Fruit fly (Drosophila melanogaster) whole organism, embryonic: ENCODE measurements around the gene MED14.
A peak's percentile ranks its signal among the peaks of the same experiment; 100 is the strongest.

Experiments
- BtbVII ChIP-seq: fragments of 200-800 bp; sonication (Bioruptor generic); optimal IDR thresholded peaks from 3 replicates; lab custom pipeline; 2017; ENCODE audit warnings: missing biosample characterization, mild to moderate bottlenecking, missing genetic modification characterization
- CG10267 ChIP-seq: fragments of 200-800 bp; sonication (Bioruptor generic); optimal IDR thresholded peaks from 2 replicates; lab custom pipeline; 2018; ENCODE audit warnings: missing biosample characterization, mild to moderate bottlenecking, missing genetic modification characterization, moderate library complexity
- CG12744 ChIP-seq: fragments of 200-800 bp; sonication (Bioruptor generic); optimal IDR thresholded peaks from 2 replicates; lab custom pipeline; 2016; ENCODE audit warnings: missing biosample characterization, missing genetic modification characterization
- CG12769 ChIP-seq: fragments of 200-800 bp; sonication (Bioruptor generic); optimal IDR thresholded peaks from 2 replicates; lab custom pipeline; 2019; ENCODE audit warnings: missing biosample characterization, mild to moderate bottlenecking, missing genetic modification characterization, moderate library complexity
- CG14014 ChIP-seq: fragments of 200-800 bp; sonication (Bioruptor generic); IDR thresholded peaks from 2 replicates; pipeline ENCODE4 v1.3.6; 2022; ENCODE audit warnings: missing biosample characterization, missing genetic modification characterization
- CG15514 ChIP-seq: fragments of 200-800 bp; sonication (Bioruptor generic); optimal IDR thresholded peaks from 3 replicates; lab custom pipeline; 2017; ENCODE audit warnings: missing biosample characterization, missing genetic modification characterization, mild to moderate bottlenecking, moderate library complexity, missing genetic modification reagents
- CG15696 ChIP-seq: fragments of 200-800 bp; sonication (Bioruptor generic); optimal IDR thresholded peaks from 2 replicates; lab custom pipeline; 2019; ENCODE audit warnings: missing biosample characterization, mild to moderate bottlenecking, missing genetic modification characterization, moderate library complexity
- CG16813 ChIP-seq: fragments of 200-800 bp; sonication (Bioruptor generic); IDR thresholded peaks from 3 replicates; pipeline ENCODE4 v1.3.6; 2022; ENCODE audit warnings: missing biosample characterization, missing genetic modification characterization; ENCODE audit not compliant: partially characterized antibody
- CG17829 ChIP-seq: fragments of 200-800 bp; optimal IDR thresholded peaks from 2 replicates; lab custom pipeline; 2019; ENCODE audit warnings: missing biosample characterization, mild to moderate bottlenecking, missing genetic modification characterization, moderate library complexity
- CG2129 ChIP-seq: fragments of 200-800 bp; sonication (Bioruptor generic); IDR thresholded peaks from 2 replicates; pipeline ENCODE4 v1.3.6; 2022; ENCODE audit warnings: missing biosample characterization, missing genetic modification characterization; ENCODE audit not compliant: partially characterized antibody
- CG33557 ChIP-seq: fragments of 200-800 bp; sonication (Bioruptor generic); optimal IDR thresholded peaks from 2 replicates; lab custom pipeline; 2019; ENCODE audit warnings: missing biosample characterization, mild to moderate bottlenecking, missing genetic modification characterization, moderate library complexity
- CG34422 ChIP-seq: fragments of 200-800 bp; sonication (Bioruptor generic); IDR thresholded peaks from 3 replicates; pipeline ENCODE4 v1.3.6; 2022; ENCODE audit warnings: missing biosample characterization, missing genetic modification characterization
- CG4360 ChIP-seq: fragments of 200-800 bp; sonication (Bioruptor generic); IDR thresholded peaks from 2 replicates; pipeline ENCODE4 v1.3.6; 2022; ENCODE audit warnings: missing biosample characterization, missing genetic modification characterization
- CG6791 ChIP-seq: fragments of 200-800 bp; sonication (Bioruptor generic); IDR thresholded peaks from 3 replicates; pipeline ENCODE4 v1.3.6; 2022; ENCODE audit warnings: missing biosample characterization, missing genetic modification characterization; ENCODE audit not compliant: partially characterized antibody
- CG9727 ChIP-seq: fragments of 200-800 bp; sonication (Bioruptor generic); optimal IDR thresholded peaks from 3 replicates; lab custom pipeline; 2017; ENCODE audit warnings: missing biosample characterization, mild to moderate bottlenecking, missing genetic modification characterization
- CHES-1-like ChIP-seq: fragments of 200-800 bp; sonication (Bioruptor generic); optimal IDR thresholded peaks from 2 replicates; lab custom pipeline; 2016; ENCODE audit warnings: missing biosample characterization, missing genetic modification characterization
- Dll ChIP-seq: fragments of 200-800 bp; sonication (Bioruptor generic); IDR thresholded peaks from 4 replicates; pipeline ENCODE4 v1.3.6; 2022; ENCODE audit warnings: missing biosample characterization, missing genetic modification characterization; ENCODE audit not compliant: partially characterized antibody
- Doc3 ChIP-seq: fragments of 200-800 bp; sonication (Bioruptor generic); IDR thresholded peaks from 3 replicates; pipeline ENCODE4 v1.3.6; 2022; ENCODE audit warnings: missing biosample characterization, missing genetic modification characterization; ENCODE audit not compliant: partially characterized antibody
- Elba2 ChIP-seq: fragments of 200-800 bp; sonication (Bioruptor generic); optimal IDR thresholded peaks from 3 replicates; lab custom pipeline; 2016; ENCODE audit warnings: missing biosample characterization, missing genetic modification characterization
- Fer2 ChIP-seq: fragments of 200-800 bp; sonication (Bioruptor generic); optimal IDR thresholded peaks from 2 replicates; lab custom pipeline; 2018; ENCODE audit warnings: missing biosample characterization, mild to moderate bottlenecking, missing genetic modification characterization, moderate library complexity
- HLH54F ChIP-seq: fragments of 200-800 bp; sonication (Bioruptor generic); optimal IDR thresholded peaks from 3 replicates; lab custom pipeline; 2016; ENCODE audit warnings: missing biosample characterization, missing genetic modification characterization
- Hand ChIP-seq: fragments of 200-800 bp; sonication (Bioruptor generic); optimal IDR thresholded peaks from 2 replicates; lab custom pipeline; 2017; ENCODE audit warnings: mild to moderate bottlenecking, missing biosample characterization, missing genetic modification reagents, missing genetic modification characterization
- Hr3 ChIP-seq: fragments of 200-800 bp; sonication (Bioruptor generic); optimal IDR thresholded peaks from 3 replicates; lab custom pipeline; 2016; ENCODE audit warnings: missing biosample characterization, missing genetic modification characterization
- Opbp ChIP-seq: fragments of 200-800 bp; sonication (Bioruptor generic); IDR thresholded peaks from 3 replicates; pipeline ENCODE4 v1.3.6; 2022; ENCODE audit warnings: missing biosample characterization, missing genetic modification characterization; ENCODE audit not compliant: partially characterized antibody
- PHDP ChIP-seq: fragments of 200-800 bp; sonication (Bioruptor generic); optimal IDR thresholded peaks from 3 replicates; lab custom pipeline; 2018; ENCODE audit warnings: missing biosample characterization, mild to moderate bottlenecking, missing genetic modification characterization, moderate library complexity
- Sry-δ ChIP-seq: fragments of 200-800 bp; sonication (Bioruptor generic); optimal IDR thresholded peaks from 2 replicates; lab custom pipeline; 2016; ENCODE audit warnings: missing biosample characterization, missing genetic modification characterization
- Taf1 ChIP-seq: fragments of 200-800 bp; sonication (Bioruptor generic); IDR thresholded peaks from 2 replicates; pipeline ENCODE4 v1.3.6; 2022; ENCODE audit warnings: missing biosample characterization, missing genetic modification characterization
- Usf ChIP-seq: fragments of 200-800 bp; sonication (Bioruptor generic); optimal IDR thresholded peaks from 2 replicates; lab custom pipeline; 2017; ENCODE audit warnings: missing genotype, missing biosample characterization, missing genetic modification characterization
- al ChIP-seq: fragments of 200-800 bp; sonication (Bioruptor generic); IDR thresholded peaks from 2 replicates; pipeline ENCODE4 v1.3.6; 2022; ENCODE audit warnings: missing biosample characterization, missing genetic modification characterization
- ap ChIP-seq: fragments of 200-800 bp; sonication (Bioruptor generic); IDR thresholded peaks from 2 replicates; pipeline ENCODE4 v1.3.6; 2022; ENCODE audit warnings: missing biosample characterization, missing genetic modification characterization
- ato ChIP-seq: fragments of 200-800 bp; sonication (Bioruptor generic); IDR thresholded peaks from 2 replicates; pipeline ENCODE4 v1.3.6; 2022; ENCODE audit warnings: missing biosample characterization, missing genetic modification characterization; ENCODE audit not compliant: partially characterized antibody
- cas ChIP-seq: fragments of 200-800 bp; sonication (Bioruptor generic); IDR thresholded peaks from 2 replicates; pipeline ENCODE4 v1.3.6; 2022; ENCODE audit warnings: missing biosample characterization, missing genetic modification characterization
- chm ChIP-seq: fragments of 200-800 bp; sonication (Bioruptor generic); IDR thresholded peaks from 2 replicates; pipeline ENCODE4 v1.3.6; 2022; ENCODE audit warnings: missing biosample characterization, missing genetic modification characterization
- chn ChIP-seq: fragments of 200-800 bp; sonication (Bioruptor generic); optimal IDR thresholded peaks from 2 replicates; lab custom pipeline; 2016; ENCODE audit warnings: missing biosample characterization, missing genetic modification characterization
- crp ChIP-seq, 2 experiments: fragments of 200-800 bp; sonication (Bioruptor generic); optimal IDR thresholded peaks; 2 replicates in 1 of 2; 3 replicates in 1 of 2; lab custom pipeline; 2017; ENCODE audit warnings: missing biosample characterization in 2 of 2, missing genetic modification characterization in 2 of 2, mild to moderate bottlenecking in 1 of 2, moderate library complexity in 1 of 2
- dmrt99B ChIP-seq: fragments of 200-800 bp; sonication (Bioruptor generic); optimal IDR thresholded peaks from 2 replicates; lab custom pipeline; 2018; ENCODE audit warnings: missing biosample characterization, mild to moderate bottlenecking, missing genetic modification characterization, moderate library complexity
- fd96Cb ChIP-seq: fragments of 200-800 bp; sonication (Bioruptor generic); optimal IDR thresholded peaks from 2 replicates; lab custom pipeline; 2018; ENCODE audit warnings: missing biosample characterization, mild to moderate bottlenecking, missing genetic modification characterization, moderate library complexity
- grau ChIP-seq: fragments of 200-800 bp; optimal IDR thresholded peaks from 3 replicates; lab custom pipeline; 2019; ENCODE audit warnings: missing biosample characterization, mild to moderate bottlenecking, missing genetic modification characterization, moderate library complexity
- gsb-n ChIP-seq: fragments of 200-800 bp; sonication (Bioruptor generic); optimal IDR thresholded peaks from 3 replicates; lab custom pipeline; 2018; ENCODE audit warnings: missing biosample characterization, mild to moderate bottlenecking, missing genetic modification characterization
- hkb ChIP-seq, 2 experiments: fragments of 200-800 bp in 1 of 2; fragments of >200 bp in 1 of 2; sonication (Bioruptor generic) in 1 of 2; IDR thresholded peaks in 1 of 2; optimal IDR thresholded peaks in 1 of 2; 2 replicates each; pipeline versions ENCODE4 v1.3.6 to Lab custom; 2017 to 2022; ENCODE audit warnings: missing biosample characterization in 1 of 2, missing genetic modification characterization in 1 of 2
- mirr ChIP-seq: fragments of 200-800 bp; sonication (Bioruptor generic); optimal IDR thresholded peaks from 3 replicates; lab custom pipeline; 2018; ENCODE audit warnings: missing biosample characterization, mild to moderate bottlenecking, missing genetic modification characterization
- nom ChIP-seq: fragments of 200-800 bp; sonication (Bioruptor generic); optimal IDR thresholded peaks from 2 replicates; lab custom pipeline; 2017; ENCODE audit warnings: missing biosample characterization, missing genetic modification characterization, mild to moderate bottlenecking, moderate library complexity, missing genetic modification reagents
- peb ChIP-seq: fragments of 200-800 bp; sonication (Bioruptor generic); IDR thresholded peaks from 2 replicates; pipeline ENCODE4 v1.3.6; 2022; ENCODE audit warnings: missing biosample characterization, missing genetic modification characterization
- schlank ChIP-seq: fragments of 200-800 bp; sonication (Bioruptor generic); optimal IDR thresholded peaks from 2 replicates; lab custom pipeline; 2018; ENCODE audit warnings: missing biosample characterization, mild to moderate bottlenecking, missing genetic modification characterization
- slp2 ChIP-seq: fragments of 200-800 bp; sonication (Bioruptor generic); optimal IDR thresholded peaks from 2 replicates; lab custom pipeline; 2016; ENCODE audit warnings: missing biosample characterization, missing genetic modification characterization
- unc-4 ChIP-seq: fragments of 200-800 bp; sonication (Bioruptor generic); IDR thresholded peaks from 2 replicates; pipeline ENCODE4 v1.3.6; 2022; ENCODE audit warnings: missing biosample characterization, missing genetic modification characterization; ENCODE audit not compliant: partially characterized antibody
- vnd ChIP-seq: fragments of 200-800 bp; sonication (Bioruptor generic); IDR thresholded peaks from 3 replicates; pipeline ENCODE4 v1.3.6; 2022; ENCODE audit warnings: missing biosample characterization, missing genetic modification characterization; ENCODE audit not compliant: partially characterized antibody
- zfh1 ChIP-seq: fragments of 200-800 bp; sonication (Bioruptor generic); IDR thresholded peaks from 3 replicates; pipeline ENCODE4 v1.3.6; 2022; ENCODE audit warnings: missing biosample characterization, missing genetic modification characterization
- zfh2 ChIP-seq: fragments of 200-800 bp; sonication (Bioruptor generic); optimal IDR thresholded peaks from 2 replicates; lab custom pipeline; 2016; ENCODE audit warnings: missing biosample characterization, missing genetic modification characterization

The MED14 gene

DNA sequence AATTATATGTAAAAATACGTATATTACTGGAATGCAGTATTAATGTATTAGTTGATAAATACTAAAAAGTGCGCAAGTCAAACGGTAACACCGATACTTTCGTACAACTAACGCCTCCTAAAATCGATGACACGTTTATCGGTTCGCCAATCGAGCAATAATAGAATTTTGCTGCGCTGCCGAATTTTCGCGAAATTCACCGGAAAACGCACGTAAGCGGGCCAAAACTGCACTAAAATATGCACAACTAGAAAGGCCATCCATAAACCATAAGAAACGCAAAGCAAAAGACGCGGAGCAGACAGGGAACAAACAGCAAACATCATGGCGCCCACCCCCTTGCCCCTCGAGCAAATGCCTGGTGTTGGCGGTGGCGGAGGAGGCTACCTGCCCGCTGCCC, at the start of gene MED14 (continued):
- no peak for TF ChIP-seq BtbVII
- TF ChIP-seq Hand (GFP tag; lab: Kevin White, UChicago): no peak
- peak; percentile 43 for TF ChIP-seq nom (GFP tag; lab: Kevin White, UChicago)
- TF ChIP-seq CG4360 (GFP tag; lab: Robert Waterston, UW): no peak
- peak; percentile 65 for TF ChIP-seq CG16813 (GFP tag; lab: Robert Waterston, UW)
- TF ChIP-seq PHDP (tag; lab: Kevin White, UChicago): no peak
- TF ChIP-seq mirr (GFP tag; lab: Kevin White, UChicago): no peak
- TF ChIP-seq crp (GFP tag; optimal IDR thresholded peaks at IDR 0.05; lab: Kevin White, UChicago): no peak
- no peak for TF ChIP-seq CG12769 (tag; lab: Kevin White, UChicago)
- TF ChIP-seq unc-4 (GFP tag; lab: Robert Waterston, UW): peak; percentile 70
- no peak for TF ChIP-seq slp2 (GFP tag; lab: Kevin White, UChicago)
- TF ChIP-seq CG34422 (GFP tag; lab: Robert Waterston, UW): peak; percentile 83; the same call in 1 of the 3 replicates
- TF ChIP-seq Dll: peak; percentile 67; the same call in 3 of the 4 replicates
- no peak for TF ChIP-seq schlank (tag; lab: Kevin White, UChicago)
- no peak for TF ChIP-seq zfh1 (GFP tag; lab: Robert Waterston, UW)
- no peak for TF ChIP-seq hkb (optimal IDR thresholded peaks at IDR 0.05; lab: Kevin White, UChicago)
- peak; percentile 44 for TF ChIP-seq hkb (GFP tag; IDR thresholded peaks at IDR 0.05; lab: Robert Waterston, UW)
- TF ChIP-seq CG33557 (GFP tag; lab: Kevin White, UChicago): no peak
- no peak for TF ChIP-seq Taf1 (GFP tag; lab: Robert Waterston, UW)
- no peak for TF ChIP-seq Fer2
- TF ChIP-seq CG2129 (GFP tag; lab: Robert Waterston, UW): 0 out of 2 replicates have a peak, but pooled peaks have one; percentile 17
- TF ChIP-seq Hr3 (GFP tag; lab: Kevin White, UChicago): no peak
- TF ChIP-seq fd96Cb: no peak
- TF ChIP-seq dmrt99B (tag; lab: Kevin White, UChicago): no peak
- TF ChIP-seq CG14014 (GFP tag; lab: Robert Waterston, UW): no peak
- TF ChIP-seq CG17829: peak; percentile 20
- TF ChIP-seq Doc3: peak; percentile 46; the same call in 1 of the 3 replicates
- no peak for TF ChIP-seq CG15696 (tag; lab: Kevin White, UChicago)
- TF ChIP-seq CG15514 (GFP tag; lab: Kevin White, UChicago): peak; percentile 60
- peak; percentile 70 for TF ChIP-seq CG6791 (GFP tag; lab: Robert Waterston, UW)
- no peak for TF ChIP-seq chn (GFP tag; lab: Kevin White, UChicago)
- no peak for TF ChIP-seq zfh2 (GFP tag; lab: Kevin White, UChicago)
- peak; percentile 43; the same call in 1 of the 2 replicates for TF ChIP-seq ato (GFP tag; lab: Robert Waterston, UW)
- peak; percentile 35 for TF ChIP-seq Sry-δ (GFP tag; lab: Kevin White, UChicago)
- TF ChIP-seq al: no peak
- peak; percentile 78; the same call in 2 of the 3 replicates for TF ChIP-seq Opbp (GFP tag; lab: Robert Waterston, UW)
- peak; percentile 38 for TF ChIP-seq Elba2 (GFP tag; lab: Kevin White, UChicago)
- no peak for TF ChIP-seq CG12744 (GFP tag; lab: Kevin White, UChicago)
- no peak for TF ChIP-seq CG10267
- TF ChIP-seq HLH54F (GFP tag; lab: Kevin White, UChicago): no peak
- TF ChIP-seq CG9727 (GFP tag; lab: Kevin White, UChicago): no peak
- no peak for TF ChIP-seq ap (GFP tag; lab: Robert Waterston, UW)
- peak; percentile 11 for TF ChIP-seq grau (tag; lab: Kevin White, UChicago)
- TF ChIP-seq gsb-n (tag; lab: Kevin White, UChicago): no peak
- TF ChIP-seq Usf (GFP tag; lab: Kevin White, UChicago): no peak
- TF ChIP-seq peb (GFP tag; lab: Robert Waterston, UW): no peak
- TF ChIP-seq CHES-1-like: no peak
- peak; percentile 33; the same call in 1 of the 3 replicates for TF ChIP-seq vnd
- TF ChIP-seq chm (GFP tag; lab: Robert Waterston, UW): no peak
- TF ChIP-seq cas (GFP tag; lab: Robert Waterston, UW): no peak
